Fruit fly (Drosophila melanogaster) whole organism, prepupa: ENCODE results near the gene Tango6.
A peak's percentile ranks its signal among the peaks of the same experiment; 100 is the strongest.

Source experiments
- Blimp-1 ChIP-seq: fragments of 200-800 bp; sonication (Bioruptor generic); optimal IDR thresholded peaks from 3 replicates; lab custom pipeline; 2017; ENCODE audit warnings: missing biosample characterization, missing genetic modification characterization, mild to moderate bottlenecking, moderate library complexity, missing genetic modification reagents
- CG10631 ChIP-seq: fragments of 200-800 bp; sonication (Bioruptor generic); optimal IDR thresholded peaks from 2 replicates; lab custom pipeline; 2016; ENCODE audit warnings: missing biosample characterization, missing genetic modification characterization
- CG10669 ChIP-seq: fragments of 200-800 bp; sonication (Bioruptor generic); optimal IDR thresholded peaks from 3 replicates; lab custom pipeline; 2018; ENCODE audit warnings: missing biosample characterization, mild to moderate bottlenecking, missing genetic modification characterization, moderate library complexity
- CG11294 ChIP-seq: fragments of 200-800 bp; sonication (Bioruptor generic); IDR thresholded peaks from 2 replicates; pipeline ENCODE4 v1.3.6; 2022; ENCODE audit warnings: missing biosample characterization, missing genetic modification characterization
- CG11762 ChIP-seq: fragments of 200-800 bp; sonication (Bioruptor generic); optimal IDR thresholded peaks from 3 replicates; lab custom pipeline; 2016; ENCODE audit warnings: missing biosample characterization, missing genetic modification characterization; ENCODE audit not compliant: insufficient read depth
- CG15336 ChIP-seq: fragments of 200-800 bp; sonication (Bioruptor generic); IDR thresholded peaks from 2 replicates; pipeline ENCODE4 v1.3.6; 2022; ENCODE audit warnings: missing biosample characterization, missing genetic modification characterization
- CG16779 ChIP-seq: fragments of 200-800 bp; sonication (Bioruptor generic); optimal IDR thresholded peaks from 3 replicates; lab custom pipeline; 2017; ENCODE audit warnings: missing biosample characterization, mild to moderate bottlenecking, missing genetic modification characterization
- CG3032 ChIP-seq: fragments of 200-800 bp; optimal IDR thresholded peaks from 2 replicates; lab custom pipeline; 2019; ENCODE audit warnings: missing biosample characterization, mild to moderate bottlenecking, missing genetic modification characterization, moderate library complexity
- CG31627 ChIP-seq: fragments of 200-800 bp; sonication (Bioruptor generic); optimal IDR thresholded peaks from 3 replicates; lab custom pipeline; 2016; ENCODE audit warnings: missing biosample characterization, missing genetic modification characterization
- CG32006 ChIP-seq: fragments of 200-800 bp; sonication (Bioruptor generic); optimal IDR thresholded peaks from 3 replicates; lab custom pipeline; 2017; ENCODE audit warnings: missing biosample characterization, mild to moderate bottlenecking, missing genetic modification characterization
- CG34406 ChIP-seq: fragments of 200-800 bp; sonication (Bioruptor generic); optimal IDR thresholded peaks from 3 replicates; lab custom pipeline; 2016; ENCODE audit warnings: missing biosample characterization, missing genetic modification characterization
- CG3919 ChIP-seq: fragments of 200-800 bp; sonication (Bioruptor generic); optimal IDR thresholded peaks from 3 replicates; lab custom pipeline; 2016; ENCODE audit warnings: missing biosample characterization, missing genetic modification characterization
- CG6163 ChIP-seq: fragments of 200-800 bp; sonication (Bioruptor generic); IDR thresholded peaks from 3 replicates; pipeline ENCODE4 v1.3.6; 2022; ENCODE audit warnings: missing biosample characterization, missing genetic modification characterization
- CG6792 ChIP-seq: fragments of 200-800 bp; sonication (Bioruptor generic); optimal IDR thresholded peaks from 3 replicates; lab custom pipeline; 2016; ENCODE audit warnings: missing biosample characterization, missing genetic modification characterization
- CG6808 ChIP-seq: fragments of 200-800 bp; sonication (Bioruptor generic); optimal IDR thresholded peaks from 3 replicates; lab custom pipeline; 2017; ENCODE audit warnings: missing biosample characterization, missing genetic modification characterization, mild to moderate bottlenecking, moderate library complexity, missing genetic modification reagents
- CG6854 ChIP-seq: fragments of 200-800 bp; sonication (Bioruptor generic); optimal IDR thresholded peaks from 2 replicates; lab custom pipeline; 2017; ENCODE audit warnings: missing biosample characterization, mild to moderate bottlenecking, missing genetic modification characterization
- CG7368 ChIP-seq: fragments of 200-800 bp; sonication (Bioruptor generic); optimal IDR thresholded peaks from 3 replicates; lab custom pipeline; 2016; ENCODE audit warnings: missing biosample characterization, missing genetic modification characterization
- CG8119 ChIP-seq: fragments of 200-800 bp; sonication (Bioruptor generic); IDR thresholded peaks from 3 replicates; pipeline ENCODE4 v1.3.6; 2022; ENCODE audit warnings: missing biosample characterization, missing genetic modification characterization
- CG8319 ChIP-seq: fragments of 200-800 bp; sonication (Bioruptor generic); optimal IDR thresholded peaks from 3 replicates; lab custom pipeline; 2016; ENCODE audit warnings: missing biosample characterization, missing genetic modification characterization
- CG8632 ChIP-seq: fragments of 200-800 bp; sonication (Bioruptor generic); optimal IDR thresholded peaks from 3 replicates; lab custom pipeline; 2016; ENCODE audit warnings: missing biosample characterization, missing genetic modification characterization
- CG9139 ChIP-seq: fragments of 200-800 bp; sonication (Bioruptor generic); optimal IDR thresholded peaks from 3 replicates; lab custom pipeline; 2017; ENCODE audit warnings: missing biosample characterization, mild to moderate bottlenecking, missing genetic modification characterization
- Eip78C ChIP-seq: fragments of 200-800 bp; sonication (Bioruptor generic); peaks from one replicate; lab custom pipeline; 2016; ENCODE audit warnings: missing biosample characterization, missing genetic modification characterization
- Ets21C ChIP-seq: fragments of 200-800 bp; sonication (Bioruptor generic); optimal IDR thresholded peaks from 3 replicates; lab custom pipeline; 2016; ENCODE audit warnings: missing biosample characterization, missing genetic modification characterization
- Gug ChIP-seq: fragments of 200-800 bp; sonication (Bioruptor generic); IDR thresholded peaks from 2 replicates; pipeline ENCODE4 v1.3.6; 2022; ENCODE audit warnings: missing biosample characterization, missing genetic modification characterization
- Hr39 ChIP-seq: fragments of 200-800 bp; sonication (Bioruptor generic); optimal IDR thresholded peaks from 2 replicates; lab custom pipeline; 2016; ENCODE audit warnings: missing biosample characterization, missing genetic modification characterization
- Hr4 ChIP-seq: fragments of 200-800 bp; sonication (Bioruptor generic); optimal IDR thresholded peaks from 3 replicates; lab custom pipeline; 2016; ENCODE audit warnings: missing biosample characterization, missing genetic modification characterization
- Lpt ChIP-seq: fragments of 200-800 bp; sonication (Bioruptor generic); optimal IDR thresholded peaks from 3 replicates; lab custom pipeline; 2016; ENCODE audit warnings: missing biosample characterization, missing genetic modification characterization
- Met ChIP-seq: fragments of 200-800 bp; sonication (Bioruptor generic); optimal IDR thresholded peaks from 3 replicates; lab custom pipeline; 2016; ENCODE audit warnings: missing biosample characterization, missing genetic modification characterization
- OdsH ChIP-seq: fragments of 200-800 bp; sonication (Bioruptor generic); optimal IDR thresholded peaks from 3 replicates; lab custom pipeline; 2016; ENCODE audit warnings: missing biosample characterization, missing genetic modification characterization
- Smox ChIP-seq: fragments of 200-800 bp; sonication (Bioruptor generic); optimal IDR thresholded peaks from 3 replicates; lab custom pipeline; 2016; ENCODE audit warnings: missing biosample characterization, missing genetic modification characterization
- Sox102F ChIP-seq: fragments of 200-800 bp; sonication (Bioruptor generic); optimal IDR thresholded peaks from 2 replicates; lab custom pipeline; 2016; ENCODE audit warnings: missing biosample characterization, mild to moderate bottlenecking, missing genetic modification characterization
- Sox14 ChIP-seq: fragments of 200-800 bp; sonication (Bioruptor generic); optimal IDR thresholded peaks from 3 replicates; lab custom pipeline; 2016; ENCODE audit warnings: missing biosample characterization, missing genetic modification characterization
- Sox15 ChIP-seq: fragments of 200-800 bp; sonication (Bioruptor generic); optimal IDR thresholded peaks from 3 replicates; lab custom pipeline; 2016; ENCODE audit warnings: missing biosample characterization, missing genetic modification characterization
- acj6 ChIP-seq: fragments of 200-800 bp; sonication (Bioruptor generic); optimal IDR thresholded peaks from 3 replicates; lab custom pipeline; 2016; ENCODE audit warnings: missing biosample characterization, missing genetic modification characterization
- cyc ChIP-seq: fragments of 200-800 bp; sonication (Bioruptor generic); optimal IDR thresholded peaks from 3 replicates; lab custom pipeline; 2016; ENCODE audit warnings: missing biosample characterization, missing genetic modification characterization
- dac ChIP-seq: fragments of 200-800 bp; sonication (Bioruptor generic); optimal IDR thresholded peaks from 2 replicates; lab custom pipeline; 2017; ENCODE audit warnings: missing biosample characterization, mild to moderate bottlenecking, missing genetic modification characterization
- esn ChIP-seq: fragments of 200-800 bp; sonication (Bioruptor generic); optimal IDR thresholded peaks from 2 replicates; lab custom pipeline; 2016; ENCODE audit warnings: missing biosample characterization, mild to moderate bottlenecking, missing genetic modification characterization, moderate library complexity
- fd59A ChIP-seq: fragments of 200-800 bp; sonication (Bioruptor generic); optimal IDR thresholded peaks from 2 replicates; lab custom pipeline; 2017; ENCODE audit warnings: missing biosample characterization, mild to moderate bottlenecking, missing genetic modification characterization, missing genetic modification reagents
- fd85E ChIP-seq: fragments of 200-800 bp; sonication (Bioruptor generic); optimal IDR thresholded peaks from 3 replicates; lab custom pipeline; 2016; ENCODE audit warnings: missing biosample characterization, missing genetic modification characterization
- fkh ChIP-seq: fragments of 200-800 bp; sonication (Bioruptor generic); optimal IDR thresholded peaks from 3 replicates; lab custom pipeline; 2017; ENCODE audit warnings: missing biosample characterization, mild to moderate bottlenecking, missing genetic modification characterization, moderate library complexity
- lz ChIP-seq: fragments of 200-800 bp; sonication (Bioruptor generic); optimal IDR thresholded peaks from 3 replicates; lab custom pipeline; 2016; ENCODE audit warnings: missing biosample characterization, missing genetic modification characterization
- net ChIP-seq: fragments of 200-800 bp; sonication (Bioruptor generic); optimal IDR thresholded peaks from 3 replicates; lab custom pipeline; 2016; ENCODE audit warnings: missing biosample characterization, missing genetic modification characterization
- spab ChIP-seq: fragments of 200-800 bp; sonication (Bioruptor generic); optimal IDR thresholded peaks from 2 replicates; lab custom pipeline; 2017; ENCODE audit warnings: missing biosample characterization, mild to moderate bottlenecking, missing genetic modification characterization, missing genetic modification reagents
- ss ChIP-seq, 2 experiments: fragments of 200-800 bp; sonication (Bioruptor generic); optimal IDR thresholded peaks; 2 replicates in 1 of 2; 3 replicates in 1 of 2; lab custom pipeline; 2017 to 2018; ENCODE audit warnings: mild to moderate bottlenecking in 2 of 2, missing biosample characterization in 2 of 2, missing genetic modification characterization in 2 of 2, moderate library complexity in 1 of 2
- svp ChIP-seq: fragments of 200-800 bp; sonication (Bioruptor generic); peaks from one replicate; lab custom pipeline; 2016; ENCODE audit warnings: missing biosample characterization, missing genetic modification characterization
- vri ChIP-seq: fragments of 200-800 bp; sonication (Bioruptor generic); optimal IDR thresholded peaks from 3 replicates; lab custom pipeline; 2016; ENCODE audit warnings: missing biosample characterization, mild to moderate bottlenecking, missing genetic modification characterization

Gene Tango6

DNA sequence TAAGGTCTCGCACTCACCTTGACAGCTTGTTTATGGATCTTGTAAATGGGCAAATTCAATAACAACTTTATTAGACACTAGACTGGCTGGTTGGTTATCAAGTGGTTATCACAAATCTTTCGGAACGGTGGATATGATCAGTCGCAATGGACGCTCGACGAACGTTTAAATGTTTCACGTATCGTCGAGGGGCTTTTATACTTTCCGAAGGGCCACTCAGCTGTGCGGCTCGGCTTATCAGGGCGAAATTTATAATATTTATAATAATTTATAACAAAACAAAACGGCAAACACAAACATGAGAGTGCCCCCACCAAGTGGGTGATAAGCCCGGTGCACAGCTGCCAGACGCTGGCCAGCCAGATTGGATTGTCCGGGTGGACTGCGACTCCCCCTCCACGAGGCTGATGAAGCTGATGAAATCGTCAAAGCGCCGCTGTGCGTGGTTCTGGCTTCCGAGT is 14.5 kb upstream of the Tango6 start, which contains the start of gene CG10621:
Gene CG10621 (minus strand): TSS at position 177 of the 461 bp plus-strand sequence.
- peak; percentile 4 for TF ChIP-seq CG6808
- no peak for TF ChIP-seq CG10631
- no peak for TF ChIP-seq CG11294 (GFP tag; lab: Robert Waterston, UW)
- no peak for TF ChIP-seq CG11762 (GFP tag; lab: Kevin White, UChicago)
- no peak for TF ChIP-seq Lpt
- no peak for TF ChIP-seq CG8632 (GFP tag; lab: Kevin White, UChicago)
- TF ChIP-seq svp (GFP tag; lab: Kevin White, UChicago) = peak; percentile 97
- no peak for TF ChIP-seq Sox15 (GFP tag; lab: Kevin White, UChicago)
- no peak for TF ChIP-seq dac (GFP tag; lab: Kevin White, UChicago)
- no peak for TF ChIP-seq Smox
- no peak for TF ChIP-seq CG10669 (GFP tag; lab: Kevin White, UChicago)
- TF ChIP-seq CG6792 (GFP tag; lab: Kevin White, UChicago) = no peak
- no peak for TF ChIP-seq CG31627
- peak in 1 of 2 experiments; percentile 32 for TF ChIP-seq ss (GFP tag; optimal IDR thresholded peaks at IDR 0.05; lab: Kevin White, UChicago)
- TF ChIP-seq vri (GFP tag; lab: Kevin White, UChicago) = peak; percentile 79
- TF ChIP-seq spab (GFP tag; lab: Kevin White, UChicago) = no peak
- TF ChIP-seq net (GFP tag; lab: Kevin White, UChicago) = peak; percentile 33
- 0 out of 3 replicates have a peak, but pooled peaks have one; percentile 34 for TF ChIP-seq CG6163 (GFP tag; lab: Robert Waterston, UW)
- TF ChIP-seq Sox102F (GFP tag; lab: Kevin White, UChicago) = peak; percentile 20
- no peak for TF ChIP-seq fd85E
- TF ChIP-seq lz (GFP tag; lab: Kevin White, UChicago) = no peak
- peak; percentile 35 for TF ChIP-seq fkh (GFP tag; lab: Kevin White, UChicago)
- no peak for TF ChIP-seq CG3032 (tag; lab: Kevin White, UChicago)
- TF ChIP-seq acj6 (GFP tag; lab: Kevin White, UChicago) = no peak
- TF ChIP-seq Ets21C = no peak
- no peak for TF ChIP-seq CG32006 (GFP tag; lab: Kevin White, UChicago)
- peak; percentile 57 for TF ChIP-seq CG6854 (GFP tag; lab: Kevin White, UChicago)
- no peak for TF ChIP-seq fd59A (GFP tag; lab: Kevin White, UChicago)
- TF ChIP-seq CG9139 = no peak
- TF ChIP-seq Eip78C (GFP tag; lab: Kevin White, UChicago) = no peak
- TF ChIP-seq CG8119 (GFP tag; lab: Robert Waterston, UW) = 0 out of 3 replicates have a peak, but pooled peaks have one; percentile 24
- TF ChIP-seq esn = no peak
- TF ChIP-seq, all 60 proteins: peak for 10

DNA sequence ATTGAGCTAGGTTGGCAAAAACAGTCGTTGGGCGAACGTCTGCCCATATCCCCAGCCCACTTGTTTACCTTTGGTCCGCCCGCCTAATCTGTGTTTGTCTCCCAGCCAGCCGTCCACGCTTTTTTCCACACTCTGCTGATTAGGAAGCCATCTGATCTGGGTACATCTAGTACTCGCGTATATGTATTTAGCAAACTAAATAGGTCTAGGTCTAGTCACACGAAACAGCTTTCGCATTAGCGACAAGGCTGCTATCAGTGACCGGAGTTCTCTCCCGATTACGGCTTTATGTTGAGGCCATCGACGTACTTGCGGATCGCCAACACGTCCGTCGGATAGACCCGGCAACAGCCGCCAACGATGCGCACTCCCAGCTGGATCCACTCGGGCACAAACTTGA is 13.2 kb upstream of the Tango6 start:
- TF ChIP-seq Hr4 (GFP tag; lab: Kevin White, UChicago) (no peak), fkh (GFP tag; lab: Kevin White, UChicago) (peak; percentile 38), svp (GFP tag; lab: Kevin White, UChicago) (peak; percentile 47)

DNA sequence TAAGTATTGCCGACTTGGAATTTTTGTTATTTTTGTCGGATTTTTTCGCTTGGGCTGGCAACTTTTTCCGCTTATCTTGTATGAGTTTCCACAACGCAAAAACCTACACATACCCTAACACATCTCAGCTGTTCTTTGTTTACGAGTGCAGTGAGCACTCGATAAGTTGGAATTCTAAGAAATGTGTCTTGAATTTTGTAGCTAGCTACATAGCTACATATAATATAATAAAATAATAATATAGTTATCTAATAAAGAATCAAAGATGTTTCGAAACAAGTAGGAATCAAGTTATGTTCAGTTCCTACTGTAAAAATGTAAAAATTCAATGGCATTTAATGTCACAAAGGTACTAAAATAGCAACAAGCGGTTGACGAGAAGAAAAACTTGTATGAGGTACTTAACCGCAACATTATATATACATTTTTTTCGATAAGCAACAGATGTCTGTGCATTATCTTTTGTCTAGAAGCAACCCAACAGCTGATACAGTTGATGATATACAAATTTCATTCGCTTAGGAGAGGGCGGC is 11.6 kb upstream of the Tango6 start, which contains the start of gene Bhmt:
Gene Bhmt (minus strand): TSS at position 170 of the 533 bp plus-strand sequence.
- TF ChIP-seq CG3919 (GFP tag; lab: Kevin White, UChicago) = peak; percentile 83
- TF ChIP-seq svp (GFP tag; lab: Kevin White, UChicago) = peak; percentile 92
- peak; percentile 85 for TF ChIP-seq CG16779 (tag; lab: Kevin White, UChicago)
- TF ChIP-seq vri (GFP tag; lab: Kevin White, UChicago) = peak; percentile 72
- peak; percentile 86 for TF ChIP-seq OdsH (GFP tag; lab: Kevin White, UChicago)
- TF ChIP-seq Sox15 (GFP tag; lab: Kevin White, UChicago) = peak; percentile 62
- TF ChIP-seq acj6 (GFP tag; lab: Kevin White, UChicago) = peak; percentile 84
- TF ChIP-seq Met (GFP tag; lab: Kevin White, UChicago) = peak; percentile 78
- TF ChIP-seq CG11762 (GFP tag; lab: Kevin White, UChicago) = peak; percentile 79
- TF ChIP-seq lz (GFP tag; lab: Kevin White, UChicago) = peak; percentile 66
- peak; percentile 86 for TF ChIP-seq CG3032 (tag; lab: Kevin White, UChicago)
- TF ChIP-seq CG10669 (GFP tag; lab: Kevin White, UChicago) = peak; percentile 87
- peak; percentile 67 for TF ChIP-seq Blimp-1 (GFP tag; lab: Kevin White, UChicago)
- peak; percentile 86 for TF ChIP-seq Sox14 (GFP tag; lab: Kevin White, UChicago)
- TF ChIP-seq Hr39 = peak; percentile 59
- TF ChIP-seq CG8632 (GFP tag; lab: Kevin White, UChicago) = peak; percentile 89
- peak; percentile 87 for TF ChIP-seq CG15336 (GFP tag; lab: Robert Waterston, UW)
- TF ChIP-seq dac (GFP tag; lab: Kevin White, UChicago) = peak; percentile 34
- peak; percentile 89 for TF ChIP-seq CG34406 (GFP tag; lab: Kevin White, UChicago)
- peak; percentile 65 for TF ChIP-seq CG8319 (GFP tag; lab: Kevin White, UChicago)
- TF ChIP-seq CG6792 (GFP tag; lab: Kevin White, UChicago) = peak; percentile 86
- peak; percentile 61 for TF ChIP-seq cyc (GFP tag; lab: Kevin White, UChicago)
- peak; percentile 69 for TF ChIP-seq Hr4 (GFP tag; lab: Kevin White, UChicago)
- peak; percentile 81 for TF ChIP-seq CG11294 (GFP tag; lab: Robert Waterston, UW)
- TF ChIP-seq CG7368 (GFP tag; lab: Kevin White, UChicago) = peak; percentile 85
- peak; percentile 95 for TF ChIP-seq Eip78C (GFP tag; lab: Kevin White, UChicago)
- TF ChIP-seq Gug (GFP tag; lab: Robert Waterston, UW) = peak; percentile 84
